Worm (Caenorhabditis elegans): ENCODE measurements around the gene W03C9.8.

Gene W03C9.8

ce11 chrII:11958793-11959574, 10.4 kb downstream of the W03C9.8 start (continued):
- TF ChIP-seq snpc-1.2 (GFP tag; IDR thresholded peaks at IDR 0.05) (peak; percentile 66; the same call in 1 of the 2 replicates), hmg-1.1 (GFP tag; IDR thresholded peaks at IDR 0.05) (peak; percentile 76), set-16 (GFP tag; IDR thresholded peaks at IDR 0.05) (no peak), rbr-2 (tag; optimal IDR thresholded peaks at IDR 0.05) (peak; percentile 54), nhr-28 (tag; optimal IDR thresholded peaks at IDR 0.05) (peak; percentile 1), aly-2 (tag; optimal IDR thresholded peaks at IDR 0.05) (no peak), mxl-2 (GFP tag; conservative IDR thresholded peaks at IDR 0.05) (no peak), daf-16 (GFP tag; optimal IDR thresholded peaks at IDR 0.05) (no peak), daf-16 (tag; optimal IDR thresholded peaks at IDR 0.05) (peak; percentile 41), spr-3 (GFP tag; optimal IDR thresholded peaks at IDR 0.05) (no peak), madf-9 (GFP tag; conservative IDR thresholded peaks at IDR 0.05) (0 out of 2 replicates have a peak, but pooled peaks have one; percentile 48), lin-13 (GFP tag; optimal IDR thresholded peaks at IDR 0.05) (no peak), unc-62 (GFP tag; optimal IDR thresholded peaks at IDR 0.05 in 1 of 2) (peak in 1 of 2 experiments; percentile 60), unc-62 (tag; optimal IDR thresholded peaks at IDR 0.05) (no peak), zag-1 (tag; optimal IDR thresholded peaks at IDR 0.05) (no peak), zfp-3 (GFP tag; conservative IDR thresholded peaks at IDR 0.05) (no peak), nhr-25 (tag; optimal IDR thresholded peaks at IDR 0.05; ENCODE audit: borderline replicate concordance, insufficient read depth) (peak; percentile 33), php-3 (GFP tag; IDR thresholded peaks at IDR 0.05) (peak; percentile 46; the same call in 1 of the 2 replicates), dmd-9 (GFP tag; IDR thresholded peaks at IDR 0.05) (no peak), nhr-48 (tag; optimal IDR thresholded peaks at IDR 0.05) (no peak), R02D3.7 (tag; optimal IDR thresholded peaks at IDR 0.05) (no peak), mep-1 (tag; optimal IDR thresholded peaks at IDR 0.05) (peak; percentile 68)

DNA sequence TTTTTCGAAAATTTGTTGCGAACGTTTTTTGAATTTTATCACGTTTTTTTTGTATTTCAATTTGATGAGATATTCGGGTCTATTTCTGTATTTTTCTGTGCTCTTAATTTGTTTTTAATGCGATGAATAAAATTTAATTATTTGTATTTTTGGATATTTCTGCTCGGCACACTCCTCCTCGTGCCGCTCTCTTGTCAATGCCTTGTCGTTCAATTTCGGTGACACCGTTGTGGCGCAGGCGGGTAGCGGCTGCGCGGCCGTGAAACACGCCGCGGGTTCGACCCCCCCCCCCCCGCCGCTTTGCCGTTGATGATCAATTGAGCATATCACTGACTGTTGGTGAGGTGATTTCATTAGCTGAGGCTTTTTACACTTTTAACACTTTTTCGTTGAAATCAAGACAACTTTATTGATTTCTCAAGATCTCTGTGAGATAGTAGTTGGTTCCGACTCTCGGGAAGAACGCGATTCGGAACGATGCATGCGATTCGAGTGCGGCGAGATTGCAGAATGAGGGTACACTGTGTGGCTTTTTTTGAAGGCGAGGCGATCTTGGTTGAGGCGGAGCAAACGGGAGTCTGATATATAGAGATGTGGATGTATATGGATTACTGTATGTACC, 12.1 kb downstream of the W03C9.8 start:
- TF ChIP-seq Y105C5A.15 (GFP tag; IDR thresholded peaks at IDR 0.05) (peak; percentile 99), arid-1 (GFP tag; conservative IDR thresholded peaks at IDR 0.05) (peak; percentile 99), F37D6.2 (tag; optimal IDR thresholded peaks at IDR 0.05) (peak; percentile 83), attf-4 (tag; optimal IDR thresholded peaks at IDR 0.05) (peak; percentile 57), dmd-8 (GFP tag; IDR thresholded peaks at IDR 0.05) (peak; percentile 100), nhr-102 (tag; optimal IDR thresholded peaks at IDR 0.05) (peak; percentile 88), lin-39 (tag; optimal IDR thresholded peaks at IDR 0.05) (no peak), dpl-1 (GFP tag; optimal IDR thresholded peaks at IDR 0.05) (peak; percentile 32), F49E8.2 (tag; optimal IDR thresholded peaks at IDR 0.05; ENCODE audit: borderline replicate concordance) (peak; percentile 93), lin-29 (GFP tag; IDR thresholded peaks at IDR 0.05) (peak; percentile 85), ceh-28 (tag; optimal IDR thresholded peaks at IDR 0.05) (no peak), mdt-29 (GFP tag; IDR thresholded peaks at IDR 0.05) (peak; percentile 88), unc-39 (tag; optimal IDR thresholded peaks at IDR 0.05) (no peak), T26A8.4 (GFP tag; IDR thresholded peaks at IDR 0.05) (peak; percentile 96), unc-62 (GFP tag; optimal IDR thresholded peaks at IDR 0.05 in 1 of 2) (peak in 1 of 2 experiments; percentile 73), unc-62 (tag; optimal IDR thresholded peaks at IDR 0.05) (no peak), dmd-9 (GFP tag; IDR thresholded peaks at IDR 0.05) (peak; percentile 95), nhr-48 (tag; optimal IDR thresholded peaks at IDR 0.05) (peak; percentile 84), tra-1 (GFP tag; IDR thresholded peaks at IDR 0.05) (peak; percentile 96), set-16 (GFP tag; IDR thresholded peaks at IDR 0.05) (peak; percentile 100), snpc-4 (tag; optimal IDR thresholded peaks at IDR 0.05) (no peak), dmd-6 (GFP tag; IDR thresholded peaks at IDR 0.05) (peak; percentile 86), daf-19 (GFP tag; conservative IDR thresholded peaks at IDR 0.05) (no peak), madf-9 (GFP tag; conservative IDR thresholded peaks at IDR 0.05) (peak; percentile 96), gei-8 (GFP tag; optimal IDR thresholded peaks at IDR 0.05) (peak; percentile 98), nhr-76 (tag; optimal IDR thresholded peaks at IDR 0.05) (no peak), saeg-2 (GFP tag; IDR thresholded peaks at IDR 0.05) (peak; percentile 94), lin-1 (GFP tag; IDR thresholded peaks at IDR 0.05) (peak; percentile 97), pqm-1 (tag; optimal IDR thresholded peaks at IDR 0.05) (no peak), Y75B8A.6 (GFP tag; IDR thresholded peaks at IDR 0.05) (peak; percentile 97), hmg-1.1 (GFP tag; IDR thresholded peaks at IDR 0.05) (peak; percentile 95), unc-130 (GFP tag; optimal IDR thresholded peaks at IDR 0.05) (peak; percentile 95), F44E2.7 (GFP tag; IDR thresholded peaks at IDR 0.05) (peak; percentile 99)
